Fruit fly (Drosophila melanogaster) whole organism, adult: ENCODE measurements around the gene MtnD.
A peak's percentile ranks its signal among the peaks of the same experiment; 100 is the strongest.

ENCODE experiments used
- CG11617 ChIP-seq: fragments of 200-800 bp; sonication (Bioruptor generic); optimal IDR thresholded peaks from 2 replicates; lab custom pipeline; 2017; ENCODE audit warnings: mild to moderate bottlenecking, missing biosample characterization, missing genetic modification reagents, missing genetic modification characterization
- CG1620 ChIP-seq: fragments of 200-800 bp; sonication (Bioruptor generic); optimal IDR thresholded peaks from 2 replicates; lab custom pipeline; 2016; ENCODE audit warnings: missing biosample characterization, missing genetic modification characterization
- CG33017 ChIP-seq: fragments of 200-800 bp; sonication (Bioruptor generic); optimal IDR thresholded peaks from 2 replicates; lab custom pipeline; 2018; ENCODE audit warnings: missing biosample characterization, mild to moderate bottlenecking, missing genetic modification characterization, moderate library complexity
- CG7045 ChIP-seq: fragments of 200-800 bp; sonication (Bioruptor generic); optimal IDR thresholded peaks from 2 replicates; lab custom pipeline; 2017; ENCODE audit warnings: missing biosample characterization, mild to moderate bottlenecking, missing genetic modification characterization
- Mnt ChIP-seq: fragments of 200-800 bp; sonication (Bioruptor generic); optimal IDR thresholded peaks from 2 replicates; lab custom pipeline; 2016; ENCODE audit warnings: missing biosample characterization, mild to moderate bottlenecking, missing genetic modification characterization
- bab1 ChIP-seq: fragments of 200-800 bp; sonication (Bioruptor generic); optimal IDR thresholded peaks from 3 replicates; lab custom pipeline; 2019; ENCODE audit warnings: missing biosample characterization, mild to moderate bottlenecking, missing genetic modification characterization, moderate library complexity
- cic ChIP-seq: fragments of 200-800 bp; sonication (Bioruptor generic); optimal IDR thresholded peaks from 2 replicates; lab custom pipeline; 2017; ENCODE audit warnings: missing biosample characterization, mild to moderate bottlenecking, missing genetic modification characterization, moderate library complexity
- cnc ChIP-seq, 2 experiments: fragments of >200 bp; optimal IDR thresholded peaks; 2 replicates each; lab custom pipeline; 2017
- kay ChIP-seq: fragments of 200-800 bp; sonication (Bioruptor generic); peaks from one replicate; lab custom pipeline; 2016; ENCODE audit warnings: missing biosample characterization, missing genetic modification characterization, borderline replicate concordance
- ovo ChIP-seq: fragments of 200-800 bp; sonication (Bioruptor generic); optimal IDR thresholded peaks from 2 replicates; lab custom pipeline; 2016; ENCODE audit warnings: missing biosample characterization, missing genetic modification characterization
- pad ChIP-seq: fragments of 200-800 bp; sonication (Bioruptor generic); optimal IDR thresholded peaks from 3 replicates; lab custom pipeline; 2017; ENCODE audit warnings: missing biosample characterization, missing genetic modification characterization, mild to moderate bottlenecking, moderate library complexity, missing genetic modification reagents
- toe ChIP-seq: fragments of 200-800 bp; sonication (Bioruptor generic); optimal IDR thresholded peaks from 2 replicates; lab custom pipeline; 2016; ENCODE audit warnings: missing biosample characterization, missing genetic modification characterization

dm6 chr3R:20560668-20561226 is 26.0 kb downstream of the MtnD start, which contains the start of gene CG5191:
- TF ChIP-seq cic (GFP tag; lab: Kevin White, UChicago) = no peak
- TF ChIP-seq Mnt (GFP tag; lab: Kevin White, UChicago) = no peak
- TF ChIP-seq CG33017 (tag; lab: Kevin White, UChicago) = no peak
- TF ChIP-seq cnc (optimal IDR thresholded peaks at IDR 0.05; lab: Kevin White, UChicago) = no peak
- TF ChIP-seq kay (GFP tag; lab: Kevin White, UChicago) = no peak
- no peak for TF ChIP-seq pad (GFP tag; lab: Kevin White, UChicago)
- TF ChIP-seq ovo (GFP tag; lab: Kevin White, UChicago) = peak; percentile 59
- no peak for TF ChIP-seq CG1620 (GFP tag; lab: Kevin White, UChicago)
- no peak for TF ChIP-seq CG7045
- TF ChIP-seq bab1 (GFP tag; lab: Kevin White, UChicago) = no peak
- TF ChIP-seq toe = no peak
- peak; percentile 18 for TF ChIP-seq CG11617 (GFP tag; lab: Kevin White, UChicago)
